Worm (Caenorhabditis elegans): ENCODE measurements around the gene lips-5.

- TF ChIP-seq him-1 (tag; optimal IDR thresholded peaks at IDR 0.05) = no peak
- no peak for TF ChIP-seq dao-5 (tag; optimal IDR thresholded peaks at IDR 0.05)
- no peak for TF ChIP-seq W03F9.2 (tag; optimal IDR thresholded peaks at IDR 0.05)
Observed at ce11 chrIV:11759852-11760251, 13.7 kb downstream of the lips-5 start.

Measured in whole organism, L4/young adult.